Worm (Caenorhabditis elegans): Measurements from ENCODE around the gene gtsf-1.

gtsf-1 gene

DNA sequence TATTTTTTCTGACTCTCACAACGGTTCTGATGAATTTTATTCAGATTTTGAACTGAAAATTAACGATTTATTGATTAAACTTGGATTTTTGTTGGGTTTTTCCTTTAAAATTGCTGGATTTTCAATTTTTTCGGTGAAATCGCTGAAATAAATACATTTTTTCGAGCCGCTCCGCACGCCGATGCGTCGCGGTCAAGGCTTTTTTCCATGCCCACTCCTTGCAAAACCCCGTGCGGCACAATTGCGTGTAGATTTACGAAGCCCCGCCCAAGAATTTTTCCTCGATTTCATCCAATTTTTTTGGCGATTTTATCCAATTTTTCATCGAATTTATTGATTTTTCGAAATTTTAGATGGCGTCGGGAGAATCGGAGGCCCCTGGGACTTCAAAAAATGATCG, at the start of gene gtsf-1:
gtsf-1 (plus strand) TSS at position 354 of the 400 bp plus-strand sequence.
- TF ChIP-seq fkh-10 (GFP tag; optimal IDR thresholded peaks at IDR 0.05) (peak; percentile 38), pag-3 (tag; optimal IDR thresholded peaks at IDR 0.05; ENCODE audit: borderline replicate concordance, insufficient read depth) (no peak), ets-5 (GFP tag; IDR thresholded peaks at IDR 0.05) (no peak), pax-3 (tag; optimal IDR thresholded peaks at IDR 0.05) (peak; percentile 46), snu-23 (GFP tag; optimal IDR thresholded peaks at IDR 0.05) (peak; percentile 86), mep-1 (tag; optimal IDR thresholded peaks at IDR 0.05) (peak; percentile 51), lin-35 (GFP tag; optimal IDR thresholded peaks at IDR 0.05) (peak; percentile 74 to 85), isw-1 (GFP tag; IDR thresholded peaks at IDR 0.05) (peak; percentile 83), nhr-90 (tag; optimal IDR thresholded peaks at IDR 0.05; ENCODE audit: poor library complexity) (peak; percentile 77), nhr-47 (tag; optimal IDR thresholded peaks at IDR 0.05) (peak; percentile 81), C34B4.2 (tag; optimal IDR thresholded peaks at IDR 0.05) (no peak), nhr-237 (tag; optimal IDR thresholded peaks at IDR 0.05) (no peak), egl-13 (tag; optimal IDR thresholded peaks at IDR 0.05) (no peak), nhr-84 (tag; optimal IDR thresholded peaks at IDR 0.05) (no peak), unc-30 (tag; optimal IDR thresholded peaks at IDR 0.05) (no peak), aly-2 (tag; optimal IDR thresholded peaks at IDR 0.05) (no peak), nhr-77 (tag; optimal IDR thresholded peaks at IDR 0.05) (peak; percentile 47), lin-39 (tag; optimal IDR thresholded peaks at IDR 0.05) (peak; percentile 55), efl-3 (GFP tag; optimal IDR thresholded peaks at IDR 0.05) (no peak), tbx-2 (tag; optimal IDR thresholded peaks at IDR 0.05) (peak; percentile 81), rnt-1 (tag; optimal IDR thresholded peaks at IDR 0.05) (peak; percentile 92), lin-14 (GFP tag; optimal IDR thresholded peaks at IDR 0.05) (no peak), lir-3 (tag; optimal IDR thresholded peaks at IDR 0.05; ENCODE audit: poor library complexity) (no peak), ceh-8 (GFP tag; optimal IDR thresholded peaks at IDR 0.05) (no peak), snpc-4 (tag; optimal IDR thresholded peaks at IDR 0.05) (no peak), sox-4 (tag; optimal IDR thresholded peaks at IDR 0.05) (peak; percentile 26), mdl-1 (tag; optimal IDR thresholded peaks at IDR 0.05) (peak in 1 of 2 experiments; percentile 7), tlp-1 (tag; optimal IDR thresholded peaks at IDR 0.05) (no peak), ceh-63 (GFP tag; optimal IDR thresholded peaks at IDR 0.05) (no peak), nhr-20 (tag; optimal IDR thresholded peaks at IDR 0.05) (peak; percentile 72), F16B12.6 (tag; optimal IDR thresholded peaks at IDR 0.05) (peak; percentile 64), aha-1 (tag; optimal IDR thresholded peaks at IDR 0.05) (no peak), fkh-8 (tag; optimal IDR thresholded peaks at IDR 0.05) (peak; percentile 74), ceh-82 (tag; optimal IDR thresholded peaks at IDR 0.05) (peak; percentile 83 to 91 (median 83)), dpl-1 (GFP tag; optimal IDR thresholded peaks at IDR 0.05) (peak; percentile 59 to 77 (median 70)), ztf-11 (tag; optimal IDR thresholded peaks at IDR 0.05) (peak in 1 of 2 experiments; percentile 44), unc-62 (GFP tag; optimal IDR thresholded peaks at IDR 0.05) (no peak), elt-2 (tag; optimal IDR thresholded peaks at IDR 0.05) (peak; percentile 20), pqm-1 (tag; optimal IDR thresholded peaks at IDR 0.05) (no peak), lsy-2 (tag; optimal IDR thresholded peaks at IDR 0.05) (peak; percentile 77 to 87), Y116A8C.19 (tag; optimal IDR thresholded peaks at IDR 0.05; ENCODE audit: borderline replicate concordance) (no peak), irx-1 (tag; optimal IDR thresholded peaks at IDR 0.05) (peak; percentile 48), lin-15B (tag; optimal IDR thresholded peaks at IDR 0.05) (peak; percentile 83), mef-2 (tag; optimal IDR thresholded peaks at IDR 0.05) (peak; percentile 57), unc-130 (tag; optimal IDR thresholded peaks at IDR 0.05) (peak; percentile 82), elt-3 (tag; optimal IDR thresholded peaks at IDR 0.05) (peak in 1 of 6 experiments; percentile 7), nhr-76 (tag; optimal IDR thresholded peaks at IDR 0.05) (peak; percentile 54), fkh-4 (tag; optimal IDR thresholded peaks at IDR 0.05; ENCODE audit: borderline replicate concordance) (no peak), zip-4 (GFP tag; optimal IDR thresholded peaks at IDR 0.05) (peak; percentile 1), nhr-19 (GFP tag; conservative IDR thresholded peaks at IDR 0.05) (peak; percentile 70), nhr-85 (tag) (peak; percentile 83), grh-1 (GFP tag; IDR thresholded peaks at IDR 0.05) (peak; percentile 39; the same call in 1 of the 2 replicates)
